Fruit fly (Drosophila melanogaster) whole organism, embryonic: ENCODE data around the gene CG15347.

Experiments
- Aef1 ChIP-seq: fragments of 200-800 bp; sonication (Bioruptor generic); IDR thresholded peaks from 3 replicates; pipeline ENCODE4 v1.3.6; 2022; ENCODE audit warnings: missing biosample characterization, missing genetic modification characterization
- Bdp1 ChIP-seq: fragments of 200-800 bp; sonication (Bioruptor generic); optimal IDR thresholded peaks from 3 replicates; lab custom pipeline; 2016; ENCODE audit warnings: missing biosample characterization, missing genetic modification characterization
- Blimp-1 ChIP-seq: fragments of 200-800 bp; sonication (Bioruptor generic); optimal IDR thresholded peaks from 3 replicates; lab custom pipeline; 2018; ENCODE audit warnings: missing biosample characterization, missing genetic modification characterization, mild to moderate bottlenecking, moderate library complexity, missing genetic modification reagents
- CG10274 ChIP-seq: fragments of 200-800 bp; sonication (Bioruptor generic); optimal IDR thresholded peaks from 3 replicates; lab custom pipeline; 2017; ENCODE audit warnings: missing biosample characterization, mild to moderate bottlenecking, missing genetic modification characterization
- CG10654 ChIP-seq: fragments of 200-800 bp; sonication (Bioruptor generic); optimal IDR thresholded peaks from 2 replicates; lab custom pipeline; 2016; ENCODE audit warnings: missing biosample characterization, missing genetic modification characterization
- CG11398 ChIP-seq: fragments of 200-800 bp; sonication (Bioruptor generic); optimal IDR thresholded peaks from 2 replicates; lab custom pipeline; 2016; ENCODE audit warnings: missing biosample characterization, missing genetic modification characterization
- CG12659 ChIP-seq: fragments of 200-800 bp; sonication (Bioruptor generic); optimal IDR thresholded peaks from 3 replicates; lab custom pipeline; 2017; ENCODE audit warnings: mild to moderate bottlenecking, missing biosample characterization, missing genetic modification reagents, missing genetic modification characterization
- CG13287 ChIP-seq: fragments of 200-800 bp; sonication (Bioruptor generic); IDR thresholded peaks from 2 replicates; pipeline ENCODE4 v1.3.6; 2022; ENCODE audit warnings: missing biosample characterization, missing genetic modification characterization; ENCODE audit not compliant: partially characterized antibody
- CG13775 ChIP-seq: fragments of 200-800 bp; sonication (Bioruptor generic); optimal IDR thresholded peaks from 3 replicates; lab custom pipeline; 2017; ENCODE audit warnings: missing biosample characterization, mild to moderate bottlenecking, missing genetic modification characterization
- CG13894 ChIP-seq: fragments of 200-800 bp; sonication (Bioruptor generic); optimal IDR thresholded peaks from 3 replicates; lab custom pipeline; 2018; ENCODE audit warnings: missing biosample characterization, mild to moderate bottlenecking, missing genetic modification characterization, moderate library complexity
- CG14667 ChIP-seq: fragments of 200-800 bp; sonication (Bioruptor generic); IDR thresholded peaks from 2 replicates; pipeline ENCODE4 v1.3.6; 2022; ENCODE audit warnings: missing biosample characterization, missing genetic modification characterization
- CG14860 ChIP-seq: fragments of 200-800 bp; sonication (Bioruptor generic); IDR thresholded peaks from 3 replicates; pipeline ENCODE4 v1.3.6; 2022; ENCODE audit warnings: missing biosample characterization, missing genetic modification characterization; ENCODE audit not compliant: partially characterized antibody
- CG14965 ChIP-seq: fragments of 200-800 bp; sonication (Bioruptor generic); optimal IDR thresholded peaks from 2 replicates; lab custom pipeline; 2016; ENCODE audit warnings: missing biosample characterization, missing genetic modification characterization, borderline replicate concordance
- CG1603 ChIP-seq: fragments of 200-800 bp; sonication (Bioruptor generic); optimal IDR thresholded peaks from 2 replicates; lab custom pipeline; 2019; ENCODE audit warnings: missing biosample characterization, mild to moderate bottlenecking, missing genetic modification characterization, moderate library complexity
- CG16863 ChIP-seq: fragments of 200-800 bp; sonication (Bioruptor generic); optimal IDR thresholded peaks from 3 replicates; lab custom pipeline; 2016; ENCODE audit warnings: missing biosample characterization, missing genetic modification characterization
- CG4404 ChIP-seq: fragments of 200-800 bp; sonication (Bioruptor generic); IDR thresholded peaks from 2 replicates; pipeline ENCODE4 v1.3.6; 2022; ENCODE audit warnings: missing biosample characterization, missing genetic modification characterization
- CG4617 ChIP-seq: fragments of 200-800 bp; sonication (Bioruptor generic); optimal IDR thresholded peaks from 3 replicates; lab custom pipeline; 2016; ENCODE audit warnings: missing biosample characterization, missing genetic modification characterization, borderline replicate concordance
- CG6791 ChIP-seq: fragments of 200-800 bp; sonication (Bioruptor generic); IDR thresholded peaks from 3 replicates; pipeline ENCODE4 v1.3.6; 2022; ENCODE audit warnings: missing biosample characterization, missing genetic modification characterization; ENCODE audit not compliant: partially characterized antibody
- CG8924 ChIP-seq: fragments of 200-800 bp; optimal IDR thresholded peaks from 3 replicates; lab custom pipeline; 2019; ENCODE audit warnings: missing biosample characterization, mild to moderate bottlenecking, missing genetic modification characterization, moderate library complexity
- CG9609 ChIP-seq: fragments of 200-800 bp; sonication (Bioruptor generic); optimal IDR thresholded peaks from 3 replicates; lab custom pipeline; 2016; ENCODE audit warnings: missing biosample characterization, missing genetic modification characterization
- CG9876 ChIP-seq: fragments of 200-800 bp; sonication (Bioruptor generic); optimal IDR thresholded peaks from 2 replicates; lab custom pipeline; 2016; ENCODE audit warnings: missing biosample characterization, missing genetic modification characterization
- D19A ChIP-seq: fragments of 200-800 bp; optimal IDR thresholded peaks from 3 replicates; lab custom pipeline; 2019; ENCODE audit warnings: missing biosample characterization, mild to moderate bottlenecking, missing genetic modification characterization, moderate library complexity
- Dip2 ChIP-seq: fragments of 200-800 bp; sonication (Bioruptor generic); IDR thresholded peaks from 2 replicates; pipeline ENCODE4 v1.3.6; 2022; ENCODE audit warnings: missing biosample characterization, missing genetic modification characterization
- GATAe ChIP-seq: fragments of 200-800 bp; sonication (Bioruptor generic); conservative IDR thresholded peaks from 2 replicates; pipeline ENCODE4 v1.3.6; 2022; ENCODE audit warnings: missing biosample characterization, missing genetic modification characterization
- HLH3B ChIP-seq: fragments of 200-800 bp; sonication (Bioruptor generic); IDR thresholded peaks from 2 replicates; pipeline ENCODE4 v1.3.6; 2022; ENCODE audit warnings: missing biosample characterization, missing genetic modification characterization
- HLH4C ChIP-seq: fragments of 200-800 bp; sonication (Bioruptor generic); IDR thresholded peaks from 3 replicates; pipeline ENCODE4 v1.3.6; 2022; ENCODE audit warnings: missing biosample characterization, missing genetic modification characterization; ENCODE audit not compliant: partially characterized antibody
- Lpt ChIP-seq: fragments of >200 bp; optimal IDR thresholded peaks from 2 replicates; lab custom pipeline; 2018; ENCODE audit warnings: missing biosample characterization, missing genetic modification characterization
- Mes4 ChIP-seq: fragments of 200-800 bp; sonication (Bioruptor generic); optimal IDR thresholded peaks from 2 replicates; lab custom pipeline; 2016; ENCODE audit warnings: missing biosample characterization, missing genetic modification characterization
- Vsx1 ChIP-seq: fragments of 200-800 bp; sonication (Bioruptor generic); optimal IDR thresholded peaks from 2 replicates; lab custom pipeline; 2017; ENCODE audit warnings: missing biosample characterization, mild to moderate bottlenecking, missing genetic modification characterization, missing genetic modification reagents
- bab2 ChIP-seq: fragments of 200-800 bp; sonication (Bioruptor generic); optimal IDR thresholded peaks from 2 replicates; lab custom pipeline; 2016; ENCODE audit warnings: missing biosample characterization, missing genetic modification characterization
- chinmo ChIP-seq: fragments of 200-800 bp; sonication (Bioruptor generic); IDR thresholded peaks from 4 replicates; pipeline ENCODE4 v1.3.6; 2022; ENCODE audit warnings: missing biosample characterization, missing genetic modification characterization; ENCODE audit not compliant: partially characterized antibody
- ems ChIP-seq: fragments of 200-800 bp; sonication (Bioruptor generic); optimal IDR thresholded peaks from 3 replicates; lab custom pipeline; 2016; ENCODE audit warnings: missing biosample characterization, missing genetic modification characterization
- eve ChIP-seq, 2 experiments: fragments of >200 bp; optimal IDR thresholded peaks; 2 replicates each; lab custom pipeline; 2017; ENCODE audit warnings: missing biosample characterization in 2 of 2, missing genetic modification characterization in 2 of 2
- gcm2 ChIP-seq: fragments of 200-800 bp; sonication (Bioruptor generic); optimal IDR thresholded peaks from 2 replicates; lab custom pipeline; 2016; ENCODE audit warnings: missing biosample characterization, missing genetic modification characterization
- gt ChIP-seq: fragments of 200-800 bp; sonication (Bioruptor generic); IDR thresholded peaks from 2 replicates; pipeline ENCODE4 v1.3.6; 2022; ENCODE audit warnings: missing biosample characterization, missing genetic modification characterization
- hkb ChIP-seq, 2 experiments: fragments of 200-800 bp in 1 of 2; fragments of >200 bp in 1 of 2; sonication (Bioruptor generic) in 1 of 2; IDR thresholded peaks in 1 of 2; optimal IDR thresholded peaks in 1 of 2; 2 replicates each; pipeline versions ENCODE4 v1.3.6 to Lab custom; 2017 to 2022; ENCODE audit warnings: missing biosample characterization in 1 of 2, missing genetic modification characterization in 1 of 2
- mld ChIP-seq: fragments of 200-800 bp; sonication (Bioruptor generic); IDR thresholded peaks from 3 replicates; pipeline ENCODE4 v1.3.6; 2022; ENCODE audit warnings: missing biosample characterization, missing genetic modification characterization; ENCODE audit not compliant: partially characterized antibody
- nom ChIP-seq: fragments of 200-800 bp; sonication (Bioruptor generic); optimal IDR thresholded peaks from 2 replicates; lab custom pipeline; 2017; ENCODE audit warnings: missing biosample characterization, missing genetic modification characterization, mild to moderate bottlenecking, moderate library complexity, missing genetic modification reagents
- p53 ChIP-seq: fragments of 200-800 bp; sonication (Bioruptor generic); optimal IDR thresholded peaks from 2 replicates; lab custom pipeline; 2016; ENCODE audit warnings: missing biosample characterization, missing genetic modification characterization
- peb ChIP-seq: fragments of 200-800 bp; sonication (Bioruptor generic); IDR thresholded peaks from 2 replicates; pipeline ENCODE4 v1.3.6; 2022; ENCODE audit warnings: missing biosample characterization, missing genetic modification characterization
- pros ChIP-seq: fragments of 200-800 bp; sonication (Bioruptor generic); optimal IDR thresholded peaks from 3 replicates; lab custom pipeline; 2019; ENCODE audit warnings: missing biosample characterization, mild to moderate bottlenecking, missing genetic modification characterization, moderate library complexity
- scrt ChIP-seq: fragments of 200-800 bp; sonication (Bioruptor generic); optimal IDR thresholded peaks from 2 replicates; lab custom pipeline; 2018; ENCODE audit warnings: missing biosample characterization, mild to moderate bottlenecking, missing genetic modification characterization, moderate library complexity
- slbo ChIP-seq: fragments of 200-800 bp; sonication (Bioruptor generic); IDR thresholded peaks from 2 replicates; pipeline ENCODE4 v1.3.6; 2022; ENCODE audit warnings: missing biosample characterization, missing genetic modification characterization
- sna ChIP-seq: fragments of 200-800 bp; sonication (Bioruptor generic); IDR thresholded peaks from 2 replicates; pipeline ENCODE4 v1.3.6; 2022; ENCODE audit warnings: missing biosample characterization, missing genetic modification characterization; ENCODE audit not compliant: partially characterized antibody
- twi ChIP-seq: fragments of 200-800 bp; optimal IDR thresholded peaks from 2 replicates; lab custom pipeline; 2019; ENCODE audit warnings: missing biosample characterization, mild to moderate bottlenecking, missing genetic modification characterization, moderate library complexity
- unc-4 ChIP-seq: fragments of 200-800 bp; sonication (Bioruptor generic); IDR thresholded peaks from 2 replicates; pipeline ENCODE4 v1.3.6; 2022; ENCODE audit warnings: missing biosample characterization, missing genetic modification characterization; ENCODE audit not compliant: partially characterized antibody
- vnd ChIP-seq: fragments of 200-800 bp; sonication (Bioruptor generic); IDR thresholded peaks from 3 replicates; pipeline ENCODE4 v1.3.6; 2022; ENCODE audit warnings: missing biosample characterization, missing genetic modification characterization; ENCODE audit not compliant: partially characterized antibody
- wdn ChIP-seq: fragments of 200-800 bp; sonication (Bioruptor generic); IDR thresholded peaks from 2 replicates; pipeline ENCODE4 v1.3.6; 2022; ENCODE audit warnings: missing biosample characterization, missing genetic modification characterization
- z ChIP-seq: fragments of 200-800 bp; sonication (Bioruptor generic); IDR thresholded peaks from 3 replicates; pipeline ENCODE4 v1.3.6; 2022; ENCODE audit warnings: missing biosample characterization, missing genetic modification characterization

CG15347 gene

DNA sequence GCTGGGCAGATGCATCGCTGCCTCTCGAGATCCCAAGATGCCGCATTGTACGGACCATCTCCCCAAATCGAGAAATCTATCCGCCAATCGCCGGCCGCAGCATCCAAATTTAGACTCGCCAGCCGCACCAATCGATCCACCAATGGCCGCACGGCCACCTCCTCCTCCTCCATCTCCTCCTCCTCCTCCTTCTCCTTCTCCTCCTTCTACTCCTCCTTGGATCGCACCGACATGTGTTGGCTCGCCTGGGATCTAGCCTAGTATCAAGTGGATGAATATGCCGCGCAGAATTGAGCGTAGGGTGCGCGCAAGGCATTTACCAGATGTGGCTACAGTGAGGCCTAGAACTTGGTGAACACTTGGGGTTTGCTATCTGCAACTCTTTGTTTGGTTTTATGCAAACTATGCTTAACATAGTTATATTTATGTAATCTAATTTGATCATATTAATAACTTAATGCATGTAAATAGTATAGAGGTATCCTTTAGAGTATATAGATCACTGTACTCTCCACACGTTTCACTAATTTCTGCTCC lies 5.6 kb downstream of the CG15347 start, which contains the start of gene org-1 (continued):
- TF ChIP-seq Blimp-1 (GFP tag; lab: Kevin White, UChicago) = peak; percentile 94
- TF ChIP-seq bab2 (GFP tag; lab: Kevin White, UChicago) = peak; percentile 75
- TF ChIP-seq slbo (GFP tag; lab: Robert Waterston, UW) = peak; percentile 97
- TF ChIP-seq Vsx1 = peak; percentile 83
- TF ChIP-seq D19A (tag; lab: Kevin White, UChicago) = peak; percentile 92
- no peak for TF ChIP-seq mld (GFP tag; lab: Robert Waterston, UW)
- peak; percentile 88 for TF ChIP-seq CG16863
- peak; percentile 68 for TF ChIP-seq CG13894 (tag; lab: Kevin White, UChicago)
- TF ChIP-seq Lpt = no peak
- TF ChIP-seq chinmo (GFP tag; lab: Robert Waterston, UW) = no peak
- peak; percentile 90 for TF ChIP-seq wdn (GFP tag; lab: Robert Waterston, UW)
- TF ChIP-seq CG14667 (GFP tag; lab: Robert Waterston, UW) = peak; percentile 97
- TF ChIP-seq gcm2 (GFP tag; lab: Kevin White, UChicago) = peak; percentile 76
- peak; percentile 97 for TF ChIP-seq CG1603 (tag; lab: Kevin White, UChicago)
- peak; percentile 98 for TF ChIP-seq CG4404
- no peak for TF ChIP-seq CG6791 (GFP tag; lab: Robert Waterston, UW)
- TF ChIP-seq CG8924 (tag; lab: Kevin White, UChicago) = peak; percentile 94
- no peak for TF ChIP-seq p53
- TF ChIP-seq CG14965 = no peak
- TF ChIP-seq CG9876 (GFP tag; lab: Kevin White, UChicago) = peak; percentile 20
- peak; percentile 23 for TF ChIP-seq pros (GFP tag; lab: Kevin White, UChicago)
- peak; percentile 97 for TF ChIP-seq twi (tag; lab: Kevin White, UChicago)
- peak; percentile 63 for TF ChIP-seq Dip2
- TF ChIP-seq Bdp1 (GFP tag; lab: Kevin White, UChicago) = peak; percentile 46
- peak; percentile 88 for TF ChIP-seq CG10654 (GFP tag; lab: Kevin White, UChicago)
- peak; percentile 94 for TF ChIP-seq CG12659 (GFP tag; lab: Kevin White, UChicago)
- peak; percentile 97 for TF ChIP-seq Aef1
- no peak for TF ChIP-seq HLH4C (GFP tag; lab: Robert Waterston, UW)
- peak; percentile 82 for TF ChIP-seq z (GFP tag; lab: Robert Waterston, UW)
- TF ChIP-seq nom = peak; percentile 84
- no peak for TF ChIP-seq vnd
- no peak for TF ChIP-seq hkb (optimal IDR thresholded peaks at IDR 0.05; lab: Kevin White, UChicago)
- peak; percentile 97 for TF ChIP-seq hkb (GFP tag; IDR thresholded peaks at IDR 0.05; lab: Robert Waterston, UW)
- peak; percentile 96 for TF ChIP-seq gt
- TF ChIP-seq sna (GFP tag; lab: Robert Waterston, UW) = no peak
- peak; percentile 89 for TF ChIP-seq CG13775
- no peak for TF ChIP-seq CG13287
- peak; percentile 84 for TF ChIP-seq scrt
- peak; percentile 79 for TF ChIP-seq ems
- peak; percentile 76 for TF ChIP-seq GATAe (GFP tag; lab: Robert Waterston, UW)
- peak; percentile 65 for TF ChIP-seq CG9609 (GFP tag; lab: Kevin White, UChicago)
- TF ChIP-seq HLH3B (GFP tag; lab: Robert Waterston, UW) = peak; percentile 98
- peak; percentile 96 for TF ChIP-seq peb
- peak; percentile 78 for TF ChIP-seq CG4617 (GFP tag; lab: Kevin White, UChicago)
- peak; percentile 45 for TF ChIP-seq CG11398 (GFP tag; lab: Kevin White, UChicago)
- peak; percentile 67 for TF ChIP-seq Mes4 (GFP tag; lab: Kevin White, UChicago)
- TF ChIP-seq eve (GFP tag; optimal IDR thresholded peaks at IDR 0.05; lab: Kevin White, UChicago) = peak in 1 of 2 experiments; percentile 93
- TF ChIP-seq CG10274 (GFP tag; lab: Kevin White, UChicago) = peak; percentile 99
- no peak for TF ChIP-seq CG14860 (GFP tag; lab: Robert Waterston, UW)
- TF ChIP-seq unc-4 (GFP tag; lab: Robert Waterston, UW) = no peak
